Fruit fly (Drosophila melanogaster) whole organism, prepupa: ENCODE data around the gene CG42633.

Source experiments
- CG11294 ChIP-seq: fragments of 200-800 bp; sonication (Bioruptor generic); IDR thresholded peaks from 2 replicates; pipeline ENCODE4 v1.3.6; 2022; ENCODE audit warnings: missing biosample characterization, missing genetic modification characterization
- CG31627 ChIP-seq: fragments of 200-800 bp; sonication (Bioruptor generic); optimal IDR thresholded peaks from 3 replicates; lab custom pipeline; 2016; ENCODE audit warnings: missing biosample characterization, missing genetic modification characterization
- Ets21C ChIP-seq: fragments of 200-800 bp; sonication (Bioruptor generic); optimal IDR thresholded peaks from 3 replicates; lab custom pipeline; 2016; ENCODE audit warnings: missing biosample characterization, missing genetic modification characterization
- Lpt ChIP-seq: fragments of 200-800 bp; sonication (Bioruptor generic); optimal IDR thresholded peaks from 3 replicates; lab custom pipeline; 2016; ENCODE audit warnings: missing biosample characterization, missing genetic modification characterization
- Sox102F ChIP-seq: fragments of 200-800 bp; sonication (Bioruptor generic); optimal IDR thresholded peaks from 2 replicates; lab custom pipeline; 2016; ENCODE audit warnings: missing biosample characterization, mild to moderate bottlenecking, missing genetic modification characterization
- fd59A ChIP-seq: fragments of 200-800 bp; sonication (Bioruptor generic); optimal IDR thresholded peaks from 2 replicates; lab custom pipeline; 2017; ENCODE audit warnings: missing biosample characterization, mild to moderate bottlenecking, missing genetic modification characterization, missing genetic modification reagents
- fkh ChIP-seq: fragments of 200-800 bp; sonication (Bioruptor generic); optimal IDR thresholded peaks from 3 replicates; lab custom pipeline; 2017; ENCODE audit warnings: missing biosample characterization, mild to moderate bottlenecking, missing genetic modification characterization, moderate library complexity

dm6 chr3R:10779269-10779668 lies 2.8 kb downstream of the CG42633 start, which contains the start of gene Desi:
- TF ChIP-seq Ets21C (GFP tag; lab: Kevin White, UChicago) (no peak), Lpt (GFP tag; lab: Kevin White, UChicago) (no peak), CG31627 (GFP tag; lab: Kevin White, UChicago) (no peak), CG11294 (GFP tag; lab: Robert Waterston, UW) (no peak), fd59A (GFP tag; lab: Kevin White, UChicago) (no peak), fkh (GFP tag; lab: Kevin White, UChicago) (no peak), Sox102F (no peak)
